Fruit fly (Drosophila melanogaster): Measurements from ENCODE around the gene CG17129.

The CG17129 gene

DNA sequence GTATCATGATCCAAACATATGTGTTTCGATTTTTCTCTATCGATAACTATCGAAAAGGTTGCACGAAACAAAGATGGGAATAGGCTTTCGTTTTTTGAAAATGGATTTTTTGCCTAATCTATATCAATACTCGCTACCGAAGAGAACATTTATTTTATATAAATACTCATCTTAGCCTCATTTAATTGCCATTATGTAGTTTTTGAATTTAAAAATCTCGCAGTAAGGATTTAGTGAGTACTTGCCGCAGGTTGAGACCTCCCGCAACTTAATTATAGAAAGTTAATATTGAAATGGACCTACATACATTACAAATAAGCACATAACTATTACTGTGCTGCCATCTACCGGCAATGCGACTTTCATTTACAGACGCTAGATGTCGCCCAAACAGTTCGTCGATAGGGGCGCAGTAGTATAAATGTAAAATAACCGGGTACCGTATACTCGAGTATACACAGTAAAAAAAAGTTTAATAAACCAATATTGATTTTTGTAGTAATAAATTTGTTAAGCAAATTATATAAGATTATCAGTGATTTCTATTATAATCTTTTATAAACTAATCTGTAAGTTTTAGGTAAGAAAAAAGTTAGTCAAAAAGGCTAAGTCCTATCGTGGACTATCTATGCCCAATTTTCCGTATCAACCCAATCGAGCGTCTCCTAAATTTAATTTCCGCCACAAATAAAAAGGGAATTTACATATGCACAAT, 31.9 kb upstream of the CG17129 start, which contains the start of gene CG13896 (continued):
- TF ChIP-seq Poxn (GFP tag; IDR thresholded peaks at IDR 0.05) (0 out of 2 replicates have a peak, but pooled peaks have one; percentile 28), CG4854 (GFP tag; optimal IDR thresholded peaks at IDR 0.05) (peak; percentile 77), vnd (GFP tag; IDR thresholded peaks at IDR 0.05; ENCODE audit: partially characterized antibody) (peak; percentile 58; the same call in 2 of the 3 replicates), CG13894 (tag; optimal IDR thresholded peaks at IDR 0.05) (peak; percentile 84), bcd (GFP tag; optimal IDR thresholded peaks at IDR 0.05) (peak; percentile 89), CTCF (GFP tag; optimal IDR thresholded peaks at IDR 0.05) (peak; percentile 100), CG17359 (tag; optimal IDR thresholded peaks at IDR 0.05) (peak; percentile 90), sisA (GFP tag; IDR thresholded peaks at IDR 0.05) (peak; percentile 92), Oaz (GFP tag; IDR thresholded peaks at IDR 0.05) (peak; percentile 77), mld (GFP tag; IDR thresholded peaks at IDR 0.05; ENCODE audit: partially characterized antibody) (no peak), caup (GFP tag; optimal IDR thresholded peaks at IDR 0.05; ENCODE audit: severe bottlenecking) (peak; percentile 89), CG1602 (GFP tag; optimal IDR thresholded peaks at IDR 0.05) (peak; percentile 92), slp2 (GFP tag; optimal IDR thresholded peaks at IDR 0.05) (peak; percentile 88), CG10209 (GFP tag; optimal IDR thresholded peaks at IDR 0.05) (peak; percentile 89), dimm (GFP tag; IDR thresholded peaks at IDR 0.05) (no peak), CG7357 (GFP tag; IDR thresholded peaks at IDR 0.05) (peak; percentile 68; the same call in 2 of the 3 replicates), row (GFP tag; IDR thresholded peaks at IDR 0.05) (peak; percentile 64), CG10959 (GFP tag; IDR thresholded peaks at IDR 0.05) (peak; percentile 67), bigmax (GFP tag; optimal IDR thresholded peaks at IDR 0.05) (peak; percentile 19), cwo (GFP tag; optimal IDR thresholded peaks at IDR 0.05) (peak; percentile 56), ac (GFP tag; optimal IDR thresholded peaks at IDR 0.05) (peak; percentile 50), pros (GFP tag; optimal IDR thresholded peaks at IDR 0.05) (no peak), Awh (GFP tag; IDR thresholded peaks at IDR 0.05) (peak; percentile 86), CG1603 (tag; optimal IDR thresholded peaks at IDR 0.05) (peak; percentile 91), Fer2 (tag; optimal IDR thresholded peaks at IDR 0.05) (peak; percentile 52), CG14965 (GFP tag; optimal IDR thresholded peaks at IDR 0.05; ENCODE audit: borderline replicate concordance) (peak; percentile 58), Elba2 (GFP tag; optimal IDR thresholded peaks at IDR 0.05) (peak; percentile 55), CG17829 (tag; optimal IDR thresholded peaks at IDR 0.05) (peak; percentile 88), CG16863 (GFP tag; optimal IDR thresholded peaks at IDR 0.05) (peak; percentile 90), CG3995 (GFP tag; optimal IDR thresholded peaks at IDR 0.05) (peak; percentile 9), Lpt (GFP tag; optimal IDR thresholded peaks at IDR 0.05) (no peak), fd64A (GFP tag; optimal IDR thresholded peaks at IDR 0.05) (no peak), CG13296 (GFP tag; optimal IDR thresholded peaks at IDR 0.05) (peak; percentile 63), CG17385 (GFP tag; optimal IDR thresholded peaks at IDR 0.05) (peak; percentile 64), Abd-B (GFP tag; optimal IDR thresholded peaks at IDR 0.05) (peak; percentile 77), B-H1 (GFP tag; IDR thresholded peaks at IDR 0.05) (peak; percentile 47; the same call in 1 of the 3 replicates), wor (GFP tag; IDR thresholded peaks at IDR 0.05) (0 out of 2 replicates have a peak, but pooled peaks have one; percentile 39), trem (tag; optimal IDR thresholded peaks at IDR 0.05) (peak; percentile 72), zfh1 (GFP tag; IDR thresholded peaks at IDR 0.05) (peak; percentile 91), CG10274 (GFP tag; optimal IDR thresholded peaks at IDR 0.05) (peak; percentile 53), Neu2 (GFP tag; optimal IDR thresholded peaks at IDR 0.05; ENCODE audit: borderline replicate concordance) (peak; percentile 41), dan (GFP tag; IDR thresholded peaks at IDR 0.05) (peak; percentile 68; the same call in 1 of the 2 replicates), Xrp1 (GFP tag; IDR thresholded peaks at IDR 0.05) (peak; percentile 79), CG32772 (GFP tag; IDR thresholded peaks at IDR 0.05) (peak; percentile 84), CG2712 (tag; optimal IDR thresholded peaks at IDR 0.05) (peak; percentile 87), Optix (GFP tag; IDR thresholded peaks at IDR 0.05) (peak; percentile 79), Pdp1 (GFP tag; optimal IDR thresholded peaks at IDR 0.05) (peak; percentile 92 to 94), trh (GFP tag; optimal IDR thresholded peaks at IDR 0.05) (peak; percentile 85), MTF-1 (GFP tag; optimal IDR thresholded peaks at IDR 0.05; ENCODE audit: borderline replicate concordance) (peak; percentile 84)
